Worm (Caenorhabditis elegans): ENCODE results near the gene C34C12.12.

- TF ChIP-seq dao-5 (tag; optimal IDR thresholded peaks at IDR 0.05): no peak
- TF ChIP-seq him-1 (tag; optimal IDR thresholded peaks at IDR 0.05): no peak
Measured at ce11 chrIII:3417453-3417852, 35.5 kb upstream of the C34C12.12 start.
